Worm (Caenorhabditis elegans) whole organism, L1 larva: ENCODE measurements around the gene sre-21.

ENCODE experiments used
- ama-1 ChIP-seq: fragments of 150-350 bp; optimal IDR thresholded peaks from 2 replicates; lab custom pipeline; 2014
- ceh-63 ChIP-seq: fragments of 200-800 bp; sonication (Bioruptor generic); optimal IDR thresholded peaks from 2 replicates; lab custom pipeline; 2018; ENCODE audit warnings: mild to moderate bottlenecking, missing genetic modification characterization, missing compliant biosample characterization
- ceh-82 ChIP-seq, 3 experiments: fragments of 150-350 bp in 1 of 3; sonication (generic microtip) in 2 of 3; optimal IDR thresholded peaks; 2 replicates each; lab custom pipeline; 2014 to 2017; ENCODE audit warnings: missing biosample characterization in 3 of 3, missing genetic modification characterization in 3 of 3
- ces-1 ChIP-seq: fragments of 150-350 bp; optimal IDR thresholded peaks from 2 replicates; lab custom pipeline; 2014; ENCODE audit warnings: missing biosample characterization, missing genetic modification reagents, missing genetic modification characterization
- dpl-1 ChIP-seq, 3 experiments: fragments of 150-350 bp in 2 of 3; sonication (generic microtip) in 1 of 3; optimal IDR thresholded peaks; 2 replicates each; lab custom pipeline; 2014 to 2017; ENCODE audit warnings: missing biosample characterization in 3 of 3, missing genetic modification characterization in 3 of 3, missing genetic modification reagents in 3 of 3
- efl-1 ChIP-seq, 4 experiments: fragments of 150-350 bp; optimal IDR thresholded peaks in 3 of 4; peaks in 1 of 4; 1 replicate in 1 of 4; 2 replicates in 3 of 4; lab custom pipeline; 2014; ENCODE audit warnings: missing biosample characterization in 2 of 4, missing genetic modification characterization in 2 of 4, missing genetic modification reagents in 2 of 4
- elt-3 ChIP-seq, 6 experiments: fragments of 150-350 bp in 1 of 6; sonication (generic microtip); optimal IDR thresholded peaks; 2 replicates each; lab custom pipeline; 2017 to 2018; ENCODE audit warnings: missing biosample characterization in 6 of 6, missing genetic modification characterization in 6 of 6, inconsistent platforms in 1 of 6
- fkh-10 ChIP-seq: sonication (generic microtip); optimal IDR thresholded peaks from 2 replicates; lab custom pipeline; 2017; ENCODE audit warnings: missing biosample characterization, missing genetic modification reagents, missing genetic modification characterization
- jun-1 ChIP-seq: fragments of 150-350 bp; optimal IDR thresholded peaks from 2 replicates; lab custom pipeline; 2014; ENCODE audit warnings: missing biosample characterization, missing genetic modification reagents, missing genetic modification characterization
- lin-13 ChIP-seq: fragments of 150-350 bp; optimal IDR thresholded peaks from 2 replicates; lab custom pipeline; 2014; ENCODE audit warnings: missing biosample characterization, missing genetic modification reagents, missing genetic modification characterization
- lin-14 ChIP-seq: fragments of 200-800 bp; sonication (Bioruptor generic); optimal IDR thresholded peaks from 2 replicates; lab custom pipeline; 2018; ENCODE audit warnings: mild to moderate bottlenecking, missing genetic modification characterization, moderate library complexity, missing compliant biosample characterization
- lin-35 ChIP-seq, 2 experiments: fragments of 150-350 bp; optimal IDR thresholded peaks; 2 replicates each; lab custom pipeline; 2014; ENCODE audit warnings: missing biosample characterization in 2 of 2, missing genetic modification characterization in 2 of 2, missing genetic modification reagents in 2 of 2
- lin-39 ChIP-seq: fragments of 150-350 bp; optimal IDR thresholded peaks from 2 replicates; lab custom pipeline; 2014; ENCODE audit warnings: missing biosample characterization, missing genetic modification reagents, missing genetic modification characterization
- lir-3 ChIP-seq: sonication (generic microtip); optimal IDR thresholded peaks from 2 replicates; lab custom pipeline; 2016; ENCODE audit warnings: mild to moderate bottlenecking, missing genetic modification characterization, moderate library complexity, missing compliant biosample characterization; ENCODE audit not compliant: poor library complexity
- lsy-2 ChIP-seq, 2 experiments: fragments of 150-350 bp; optimal IDR thresholded peaks; 2 replicates each; lab custom pipeline; 2014; ENCODE audit warnings: missing biosample characterization in 2 of 2, missing genetic modification characterization in 2 of 2
- mab-9 ChIP-seq: fragments of 200-800 bp; sonication (Bioruptor generic); IDR thresholded peaks from 2 replicates; pipeline ENCODE4 v1.3.6; 2022; ENCODE audit warnings: missing genetic modification reagents, missing genetic modification characterization, missing compliant biosample characterization
- nhr-11 ChIP-seq: fragments of 150-350 bp; optimal IDR thresholded peaks from 2 replicates; lab custom pipeline; 2014; ENCODE audit warnings: missing biosample characterization, missing genetic modification characterization
- nhr-12 ChIP-seq: sonication (generic microtip); optimal IDR thresholded peaks from 2 replicates; lab custom pipeline; 2017; ENCODE audit warnings: missing biosample characterization, missing genetic modification characterization
- nhr-19 ChIP-seq: fragments of 200-800 bp; sonication (Bioruptor generic); conservative IDR thresholded peaks from 2 replicates; pipeline ENCODE4 v1.3.6; 2022; ENCODE audit warnings: missing genetic modification characterization, missing compliant biosample characterization
- nhr-20 ChIP-seq: sonication (generic microtip); optimal IDR thresholded peaks from 2 replicates; lab custom pipeline; 2016; ENCODE audit warnings: mild to moderate bottlenecking, missing genetic modification characterization, missing compliant biosample characterization
- nhr-28 ChIP-seq: fragments of 150-350 bp; optimal IDR thresholded peaks from 2 replicates; lab custom pipeline; 2014; ENCODE audit warnings: missing biosample characterization, missing genetic modification characterization
- nhr-71 ChIP-seq: sonication (generic microtip); optimal IDR thresholded peaks from 2 replicates; lab custom pipeline; 2016; ENCODE audit warnings: mild to moderate bottlenecking, missing genetic modification characterization, moderate library complexity, missing compliant biosample characterization
- rnt-1 ChIP-seq: sonication (generic microtip); optimal IDR thresholded peaks from 2 replicates; lab custom pipeline; 2016; ENCODE audit warnings: mild to moderate bottlenecking, missing genetic modification characterization, moderate library complexity, missing compliant biosample characterization
- skn-1 ChIP-seq: fragments of 150-350 bp; optimal IDR thresholded peaks from 2 replicates; lab custom pipeline; 2014; ENCODE audit warnings: missing biosample characterization, missing genetic modification characterization
- snpc-4 ChIP-seq: fragments of 150-350 bp; optimal IDR thresholded peaks from 2 replicates; lab custom pipeline; 2014; ENCODE audit warnings: missing biosample characterization, missing genetic modification characterization
- sup-37 ChIP-seq: fragments of 200-800 bp; sonication (Bioruptor generic); optimal IDR thresholded peaks from 2 replicates; lab custom pipeline; 2018; ENCODE audit warnings: mild to moderate bottlenecking, missing genetic modification characterization, missing compliant biosample characterization
- swsn-7 ChIP-seq: sonication (generic microtip); optimal IDR thresholded peaks from 2 replicates; lab custom pipeline; 2016; ENCODE audit warnings: missing genetic modification characterization, missing compliant biosample characterization
- tbx-2 ChIP-seq: sonication (generic microtip); optimal IDR thresholded peaks from 2 replicates; lab custom pipeline; 2016; ENCODE audit warnings: missing genetic modification characterization, missing compliant biosample characterization
- unc-130 ChIP-seq: fragments of 150-350 bp; optimal IDR thresholded peaks from 2 replicates; lab custom pipeline; 2017; ENCODE audit warnings: missing biosample characterization, missing genetic modification characterization, inconsistent platforms
- unc-30 ChIP-seq: sonication (generic microtip); optimal IDR thresholded peaks from 2 replicates; lab custom pipeline; 2017; ENCODE audit warnings: missing biosample characterization, missing genetic modification characterization
- unc-62 ChIP-seq: fragments of 150-350 bp; optimal IDR thresholded peaks from 2 replicates; lab custom pipeline; 2014; ENCODE audit warnings: missing biosample characterization, missing genetic modification reagents, missing genetic modification characterization
- unc-86 ChIP-seq: sonication (generic microtip); optimal IDR thresholded peaks from 2 replicates; lab custom pipeline; 2016; ENCODE audit warnings: missing genetic modification characterization, missing compliant biosample characterization
- unc-98 ChIP-seq: fragments of 200-800 bp; sonication (Bioruptor generic); IDR thresholded peaks from 2 replicates; pipeline ENCODE4 v1.3.6; 2022; ENCODE audit warnings: missing genetic modification characterization, missing compliant biosample characterization
- vab-15 ChIP-seq: sonication (generic microtip); optimal IDR thresholded peaks from 2 replicates; lab custom pipeline; 2017; ENCODE audit warnings: missing genotype, mild to moderate bottlenecking, missing genetic modification characterization, missing compliant biosample characterization

sre-21 gene

ce11 chrV:17743802-17744201, 29.2 kb downstream of the sre-21 start:
- no peak for TF ChIP-seq sup-37
- no peak for TF ChIP-seq lin-13 (GFP tag; lab: Kevin White, UChicago)
- TF ChIP-seq dpl-1 (GFP tag; optimal IDR thresholded peaks at IDR 0.05; lab: Kevin White, UChicago) = no peak
- TF ChIP-seq nhr-19 (GFP tag; lab: Robert Waterston, UW) = no peak
- TF ChIP-seq swsn-7 (tag; lab: Kevin White, UChicago) = no peak
- TF ChIP-seq ceh-82 (tag; optimal IDR thresholded peaks at IDR 0.05; lab: Kevin White, UChicago) = no peak
- TF ChIP-seq mab-9 = no peak
- TF ChIP-seq nhr-20 (tag; lab: Kevin White, UChicago) = no peak
- no peak for TF ChIP-seq lin-35 (GFP tag; optimal IDR thresholded peaks at IDR 0.05; lab: Kevin White, UChicago)
- TF ChIP-seq unc-130 = no peak
- no peak for TF ChIP-seq unc-98 (GFP tag; lab: Robert Waterston, UW)
- TF ChIP-seq skn-1 (tag; lab: Kevin White, UChicago) = no peak
- TF ChIP-seq, all 84 proteins: peak for 0

ce11 chrV:17739801-17740200, 33.2 kb downstream of the sre-21 start, which contains the start of gene cutl-4:
Gene cutl-4 (minus strand): TSS chrV:17739901.
- no peak for TF ChIP-seq jun-1 (tag; lab: Kevin White, UChicago)
- no peak for TF ChIP-seq nhr-11 (tag; lab: Kevin White, UChicago)
- TF ChIP-seq ceh-63 (GFP tag; lab: Kevin White, UChicago) = no peak
- no peak for TF ChIP-seq unc-86 (tag; lab: Kevin White, UChicago)
- TF ChIP-seq unc-130 = no peak
- no peak for TF ChIP-seq ama-1 (lab: Kevin White, UChicago)
- no peak for TF ChIP-seq snpc-4 (tag; lab: Kevin White, UChicago)
- TF ChIP-seq lir-3 (tag; lab: Kevin White, UChicago) = no peak

ce11 chrV:17732516-17732915, 40.5 kb downstream of the sre-21 start, which contains the start of gene twk-42:
Gene twk-42 (minus strand): TSS chrV:17732616.
- TF ChIP-seq unc-30 (tag; lab: Kevin White, UChicago) = no peak
- peak; percentile 29 for TF ChIP-seq rnt-1

ce11 chrV:17728757-17729156, 44.3 kb downstream of the sre-21 start:
- TF ChIP-seq rnt-1 (peak; percentile 74), unc-98 (GFP tag; lab: Robert Waterston, UW) (no peak), nhr-19 (GFP tag; lab: Robert Waterston, UW) (peak; percentile 47), vab-15 (tag; lab: Kevin White, UChicago) (peak; percentile 69), nhr-28 (no peak), unc-62 (GFP tag; lab: Kevin White, UChicago) (no peak), tbx-2 (tag; lab: Kevin White, UChicago) (peak; percentile 3), nhr-11 (tag; lab: Kevin White, UChicago) (peak; percentile 33), lsy-2 (tag; optimal IDR thresholded peaks at IDR 0.05; lab: Kevin White, UChicago) (peak in 1 of 2 experiments; percentile 32), lin-14 (GFP tag; lab: Kevin White, UChicago) (peak; percentile 53), nhr-71 (tag; lab: Kevin White, UChicago) (peak; percentile 70), lin-39 (peak; percentile 68), efl-1 (optimal IDR thresholded peaks at IDR 0.05; lab: Kevin White, UChicago) (no peak), efl-1 (GFP tag; optimal IDR thresholded peaks at IDR 0.05 in 1 of 2; lab: Kevin White, UChicago) (peak in 1 of 2 experiments; percentile 75), nhr-20 (tag; lab: Kevin White, UChicago) (peak; percentile 4)

- TF ChIP-seq elt-3 (tag; optimal IDR thresholded peaks at IDR 0.05; lab: Kevin White, UChicago) (no peak), nhr-71 (tag; lab: Kevin White, UChicago) (no peak), lir-3 (tag; lab: Kevin White, UChicago) (no peak), dpl-1 (GFP tag; optimal IDR thresholded peaks at IDR 0.05; lab: Kevin White, UChicago) (no peak), mab-9 (no peak), nhr-12 (tag; lab: Kevin White, UChicago) (no peak), sup-37 (no peak), ces-1 (GFP tag; lab: Kevin White, UChicago) (no peak), fkh-10 (GFP tag; lab: Kevin White, UChicago) (no peak)
Observed at ce11 chrV:17728336-17728735, 44.7 kb downstream of the sre-21 start.
